Worm (Caenorhabditis elegans) whole organism, L4 larva: ENCODE results near the gene T08D10.4.
A peak's percentile ranks its signal among the peaks of the same experiment; 100 is the strongest.

Experiments
- F37D6.2 ChIP-seq: sonication (generic microtip); optimal IDR thresholded peaks from 2 replicates; lab custom pipeline; 2016; ENCODE audit warnings: mild to moderate bottlenecking, missing genetic modification characterization, missing compliant biosample characterization
- T20F7.1 ChIP-seq: fragments of 200-800 bp; sonication (Bioruptor generic); optimal IDR thresholded peaks from 2 replicates; lab custom pipeline; 2018; ENCODE audit warnings: mild to moderate bottlenecking, missing genetic modification characterization, missing compliant biosample characterization
- Y48G9A.11 ChIP-seq: fragments of 200-800 bp; sonication (Bioruptor generic); IDR thresholded peaks from 2 replicates; pipeline ENCODE4 v1.3.6; 2022; ENCODE audit warnings: missing genetic modification reagents, missing genetic modification characterization, missing compliant biosample characterization
- Y75B8A.6 ChIP-seq: fragments of 200-800 bp; sonication (Bioruptor generic); IDR thresholded peaks from 2 replicates; pipeline ENCODE4 v1.3.6; 2022; ENCODE audit warnings: missing genetic modification reagents, missing genetic modification characterization, missing compliant biosample characterization
- aha-1 ChIP-seq: fragments of 150-350 bp; peaks from one replicate; lab custom pipeline; 2014; ENCODE audit warnings: missing biosample characterization, missing genetic modification characterization
- ceh-28 ChIP-seq: fragments of 150-350 bp; optimal IDR thresholded peaks from 2 replicates; lab custom pipeline; 2014; ENCODE audit warnings: missing biosample characterization, missing genetic modification reagents, missing genetic modification characterization
- ceh-32 ChIP-seq: sonication (generic microtip); optimal IDR thresholded peaks from 2 replicates; lab custom pipeline; 2016; ENCODE audit warnings: mild to moderate bottlenecking, missing genetic modification characterization, missing compliant biosample characterization; ENCODE audit not compliant: poor library complexity
- ceh-44 ChIP-seq: fragments of 200-800 bp; sonication (Bioruptor generic); IDR thresholded peaks from 2 replicates; pipeline ENCODE4 v1.3.6; 2022; ENCODE audit warnings: missing genetic modification reagents, missing genetic modification characterization, missing compliant biosample characterization
- ceh-62 ChIP-seq: sonication (generic microtip); optimal IDR thresholded peaks from 2 replicates; lab custom pipeline; 2017; ENCODE audit warnings: missing biosample characterization, missing genetic modification characterization
- ceh-82 ChIP-seq: sonication (generic microtip); optimal IDR thresholded peaks from 2 replicates; lab custom pipeline; 2017; ENCODE audit warnings: missing biosample characterization, missing genetic modification characterization
- cey-2 ChIP-seq: sonication (generic microtip); optimal IDR thresholded peaks from 3 replicates; lab custom pipeline; 2017; ENCODE audit warnings: missing genetic modification characterization, mild to moderate bottlenecking, missing compliant biosample characterization, antibody characterized with exemption, borderline replicate concordance; ENCODE audit not compliant: insufficient read depth
- daf-12 ChIP-seq: fragments of 150-350 bp; optimal IDR thresholded peaks from 2 replicates; lab custom pipeline; 2014; ENCODE audit warnings: missing biosample characterization, missing genetic modification reagents, missing genetic modification characterization
- daf-16 ChIP-seq, 3 experiments: sonication (generic microtip); optimal IDR thresholded peaks; 2 replicates each; lab custom pipeline; 2016 to 2017; ENCODE audit warnings: missing genetic modification characterization in 3 of 3, missing genetic modification reagents in 3 of 3, mild to moderate bottlenecking in 2 of 3, missing compliant biosample characterization in 2 of 3, missing biosample characterization in 1 of 3, moderate library complexity in 1 of 3
- daf-19 ChIP-seq: fragments of 200-800 bp; sonication (Bioruptor generic); conservative IDR thresholded peaks from 2 replicates; pipeline ENCODE4 v1.3.6; 2022; ENCODE audit warnings: missing genetic modification characterization, missing compliant biosample characterization
- dmd-8 ChIP-seq: fragments of 200-800 bp; sonication (Bioruptor generic); IDR thresholded peaks from 2 replicates; pipeline ENCODE4 v1.3.6; 2022; ENCODE audit warnings: missing genetic modification characterization, missing compliant biosample characterization
- dmd-9 ChIP-seq: fragments of 200-800 bp; sonication (Bioruptor generic); IDR thresholded peaks from 2 replicates; pipeline ENCODE4 v1.3.6; 2022; ENCODE audit warnings: missing genetic modification reagents, missing genetic modification characterization, missing compliant biosample characterization
- hlh-11 ChIP-seq: fragments of 200-800 bp; sonication (Bioruptor generic); optimal IDR thresholded peaks from 2 replicates; lab custom pipeline; 2018; ENCODE audit warnings: mild to moderate bottlenecking, missing genetic modification characterization, missing compliant biosample characterization
- hmg-1.1 ChIP-seq: fragments of 200-800 bp; sonication (Bioruptor generic); IDR thresholded peaks from 2 replicates; pipeline ENCODE4 v1.3.6; 2022; ENCODE audit warnings: missing genetic modification reagents, missing genetic modification characterization, missing compliant biosample characterization
- lim-7 ChIP-seq: fragments of 200-800 bp; sonication (Bioruptor generic); IDR thresholded peaks from 2 replicates; pipeline ENCODE4 v1.3.6; 2022; ENCODE audit warnings: missing genetic modification characterization, missing compliant biosample characterization
- lin-38 ChIP-seq: fragments of 200-800 bp; sonication (Bioruptor generic); IDR thresholded peaks from 2 replicates; pipeline ENCODE4 v1.3.6; 2022; ENCODE audit warnings: missing genetic modification reagents, missing genetic modification characterization, missing compliant biosample characterization
- lir-3 ChIP-seq: sonication (generic microtip); optimal IDR thresholded peaks from 2 replicates; lab custom pipeline; 2016; ENCODE audit warnings: mild to moderate bottlenecking, missing genetic modification characterization, missing compliant biosample characterization
- madf-5 ChIP-seq, 2 experiments: fragments of 200-800 bp; sonication (Bioruptor generic); IDR thresholded peaks; 2 replicates each; pipeline ENCODE4 v1.3.6; 2022; ENCODE audit warnings: missing compliant biosample characterization in 2 of 2, missing genetic modification characterization in 2 of 2
- madf-9 ChIP-seq: fragments of 200-800 bp; sonication (Bioruptor generic); conservative IDR thresholded peaks from 2 replicates; pipeline ENCODE4 v1.3.6; 2022; ENCODE audit warnings: missing genetic modification reagents, missing genetic modification characterization, missing compliant biosample characterization
- mdt-29 ChIP-seq: fragments of 200-800 bp; sonication (Bioruptor generic); IDR thresholded peaks from 2 replicates; pipeline ENCODE4 v1.3.6; 2022; ENCODE audit warnings: missing genetic modification reagents, missing genetic modification characterization, missing compliant biosample characterization
- mes-2 ChIP-seq: sonication (generic microtip); optimal IDR thresholded peaks from 2 replicates; lab custom pipeline; 2016; ENCODE audit warnings: missing genotype, mild to moderate bottlenecking, missing genetic modification characterization, missing compliant biosample characterization; ENCODE audit not compliant: poor library complexity, severe bottlenecking
- mxl-3 ChIP-seq: fragments of 200-800 bp; sonication (Bioruptor generic); optimal IDR thresholded peaks from 2 replicates; lab custom pipeline; 2018; ENCODE audit warnings: mild to moderate bottlenecking, missing genetic modification characterization, missing compliant biosample characterization
- nhr-10 ChIP-seq: fragments of 150-350 bp; optimal IDR thresholded peaks from 2 replicates; lab custom pipeline; 2014; ENCODE audit warnings: missing biosample characterization, missing genetic modification characterization
- nhr-102 ChIP-seq: sonication (generic microtip); optimal IDR thresholded peaks from 2 replicates; lab custom pipeline; 2016; ENCODE audit warnings: mild to moderate bottlenecking, missing genetic modification characterization, moderate library complexity, missing compliant biosample characterization
- nhr-11 ChIP-seq: fragments of 150-350 bp; optimal IDR thresholded peaks from 2 replicates; lab custom pipeline; 2014; ENCODE audit warnings: missing biosample characterization, missing genetic modification characterization
- nhr-237 ChIP-seq: sonication (generic microtip); optimal IDR thresholded peaks from 2 replicates; lab custom pipeline; 2017; ENCODE audit warnings: missing biosample characterization, missing genetic modification characterization
- nhr-25 ChIP-seq: sonication (generic microtip); optimal IDR thresholded peaks from 2 replicates; lab custom pipeline; 2017; ENCODE audit warnings: missing genetic modification characterization, mild to moderate bottlenecking, missing compliant biosample characterization, antibody characterized with exemption, moderate library complexity, borderline replicate concordance; ENCODE audit not compliant: insufficient read depth
- nhr-28 ChIP-seq: fragments of 150-350 bp; optimal IDR thresholded peaks from 2 replicates; lab custom pipeline; 2014; ENCODE audit warnings: missing biosample characterization, missing genetic modification characterization
- nhr-41 ChIP-seq: fragments of 200-800 bp; sonication (Bioruptor generic); IDR thresholded peaks from 2 replicates; pipeline ENCODE4 v1.3.6; 2022; ENCODE audit warnings: missing genetic modification reagents, missing genetic modification characterization, missing compliant biosample characterization
- nhr-42 ChIP-seq: fragments of 200-800 bp; sonication (Bioruptor generic); IDR thresholded peaks from 2 replicates; pipeline ENCODE4 v1.3.6; 2022; ENCODE audit warnings: missing genetic modification characterization, missing compliant biosample characterization
- nhr-6 ChIP-seq: fragments of 150-350 bp; optimal IDR thresholded peaks from 2 replicates; lab custom pipeline; 2014; ENCODE audit warnings: missing biosample characterization, missing genetic modification characterization
- nhr-76 ChIP-seq: fragments of 150-350 bp; optimal IDR thresholded peaks from 2 replicates; lab custom pipeline; 2014; ENCODE audit warnings: missing biosample characterization, missing genetic modification characterization
- pha-4 ChIP-seq, 2 experiments: fragments of 150-350 bp in 1 of 2; fragments of 200-800 bp in 1 of 2; sonication (Bioruptor generic) in 1 of 2; IDR thresholded peaks in 1 of 2; optimal IDR thresholded peaks in 1 of 2; 2 replicates each; pipeline versions ENCODE4 v1.3.6 to Lab custom; 2014 to 2022; ENCODE audit warnings: missing genetic modification characterization in 2 of 2, missing genetic modification reagents in 2 of 2, missing biosample characterization in 1 of 2, missing compliant biosample characterization in 1 of 2
- php-3 ChIP-seq: fragments of 200-800 bp; sonication (Bioruptor generic); IDR thresholded peaks from 2 replicates; pipeline ENCODE4 v1.3.6; 2022; ENCODE audit warnings: missing genetic modification reagents, missing genetic modification characterization, missing compliant biosample characterization
- saeg-2 ChIP-seq: fragments of 200-800 bp; sonication (Bioruptor generic); IDR thresholded peaks from 2 replicates; pipeline ENCODE4 v1.3.6; 2022; ENCODE audit warnings: missing genetic modification reagents, missing genetic modification characterization, missing compliant biosample characterization
- set-16 ChIP-seq: fragments of 200-800 bp; sonication (Bioruptor generic); IDR thresholded peaks from 2 replicates; pipeline ENCODE4 v1.3.6; 2022; ENCODE audit warnings: missing genetic modification reagents, missing genetic modification characterization, missing compliant biosample characterization
- skn-1 ChIP-seq: fragments of 150-350 bp; optimal IDR thresholded peaks from 2 replicates; lab custom pipeline; 2014; ENCODE audit warnings: missing biosample characterization, missing genetic modification characterization
- snpc-1.2 ChIP-seq: fragments of 200-800 bp; sonication (Bioruptor generic); IDR thresholded peaks from 2 replicates; pipeline ENCODE4 v1.3.6; 2022; ENCODE audit warnings: missing genetic modification reagents, missing genetic modification characterization, missing compliant biosample characterization
- snpc-4 ChIP-seq: fragments of 150-350 bp; optimal IDR thresholded peaks from 2 replicates; lab custom pipeline; 2014; ENCODE audit warnings: missing biosample characterization, missing genetic modification characterization
- spr-1 ChIP-seq: sonication (generic microtip); optimal IDR thresholded peaks from 2 replicates; lab custom pipeline; 2016; ENCODE audit warnings: mild to moderate bottlenecking, missing genetic modification characterization, missing compliant biosample characterization
- tra-1 ChIP-seq: fragments of 200-800 bp; sonication (Bioruptor generic); IDR thresholded peaks from 2 replicates; pipeline ENCODE4 v1.3.6; 2022; ENCODE audit warnings: missing genetic modification reagents, missing genetic modification characterization, missing compliant biosample characterization
- vab-7 ChIP-seq: fragments of 200-800 bp; sonication (Bioruptor generic); IDR thresholded peaks from 2 replicates; pipeline ENCODE4 v1.3.6; 2022; ENCODE audit warnings: missing genetic modification reagents, missing genetic modification characterization, missing compliant biosample characterization
- zag-1 ChIP-seq: fragments of 150-350 bp; optimal IDR thresholded peaks from 2 replicates; lab custom pipeline; 2014; ENCODE audit warnings: missing biosample characterization, missing genetic modification characterization
- ztf-11 ChIP-seq: fragments of 150-350 bp; optimal IDR thresholded peaks from 2 replicates; lab custom pipeline; 2014; ENCODE audit warnings: missing biosample characterization, missing genetic modification characterization

Gene T08D10.4

DNA sequence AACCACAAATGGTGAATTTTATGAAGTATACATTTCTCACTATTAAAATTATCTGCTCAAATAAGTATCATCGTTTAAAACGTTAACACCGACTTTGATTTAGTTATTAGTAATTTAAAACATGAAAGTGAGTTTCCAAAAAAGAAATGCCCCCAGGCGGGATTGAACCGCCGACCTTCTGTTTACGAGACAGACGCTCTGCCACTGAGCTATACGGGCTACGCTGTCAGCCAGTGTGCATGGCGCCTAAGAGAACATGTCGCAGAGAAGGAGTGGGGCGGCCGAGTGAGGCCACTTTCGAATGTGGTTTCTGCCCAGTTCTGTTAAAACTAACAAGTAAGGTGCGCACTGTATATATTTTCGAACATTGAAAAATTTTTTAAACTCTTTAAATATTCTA lies 18.2 kb downstream of the T08D10.4 start (continued):
- peak; percentile 11 for TF ChIP-seq mxl-3 (GFP tag; lab: Kevin White, UChicago)
- peak; percentile 29 for TF ChIP-seq nhr-6 (tag; lab: Kevin White, UChicago)
- peak; percentile 55 to 85 for TF ChIP-seq daf-16 (GFP tag; optimal IDR thresholded peaks at IDR 0.05; lab: Kevin White, UChicago)
- peak; percentile 78 for TF ChIP-seq daf-16 (tag; optimal IDR thresholded peaks at IDR 0.05; lab: Kevin White, UChicago)
- peak; percentile 72; the same call in 1 of the 2 replicates for TF ChIP-seq tra-1 (GFP tag; lab: Robert Waterston, UW)
- TF ChIP-seq set-16 (GFP tag; lab: Robert Waterston, UW), result peak; percentile 55
- peak; percentile 12 for TF ChIP-seq nhr-28 (tag; lab: Kevin White, UChicago)
- 0 out of 2 replicates have a peak, but pooled peaks have one; percentile 12 for TF ChIP-seq Y75B8A.6 (GFP tag; lab: Robert Waterston, UW)
- peak; percentile 94 for TF ChIP-seq aha-1 (tag; lab: Kevin White, UChicago)
- TF ChIP-seq ztf-11 (tag; lab: Kevin White, UChicago), result no peak
- TF ChIP-seq hmg-1.1 (GFP tag; lab: Robert Waterston, UW), result peak; percentile 92
- no peak for TF ChIP-seq nhr-237 (tag; lab: Kevin White, UChicago)
- no peak for TF ChIP-seq nhr-76 (tag; lab: Kevin White, UChicago)
- no peak for TF ChIP-seq nhr-10
- peak; percentile 86 for TF ChIP-seq nhr-42 (GFP tag; lab: Robert Waterston, UW)
- peak; percentile 75 for TF ChIP-seq dmd-9 (GFP tag; lab: Robert Waterston, UW)

- TF ChIP-seq nhr-11 (tag; lab: Kevin White, UChicago), result no peak
- no peak for TF ChIP-seq snpc-4 (tag; lab: Kevin White, UChicago)
- TF ChIP-seq vab-7, result peak; percentile 66; the same call in 1 of the 2 replicates
- no peak for TF ChIP-seq ceh-32 (tag; lab: Kevin White, UChicago)
- no peak for TF ChIP-seq lin-38 (GFP tag; lab: Robert Waterston, UW)
- no peak for TF ChIP-seq ceh-62 (tag; lab: Kevin White, UChicago)
- TF ChIP-seq ceh-82 (tag; lab: Kevin White, UChicago), result no peak
- TF ChIP-seq cey-2 (tag; lab: Kevin White, UChicago), result no peak
- peak; percentile 84 for TF ChIP-seq dmd-8 (GFP tag; lab: Robert Waterston, UW)
- TF ChIP-seq hlh-11 (tag; lab: Kevin White, UChicago), result no peak
- peak; percentile 82; the same call in 1 of the 2 replicates for TF ChIP-seq lim-7 (GFP tag; lab: Robert Waterston, UW)
- no peak for TF ChIP-seq daf-12 (tag; lab: Kevin White, UChicago)
- TF ChIP-seq T20F7.1 (GFP tag; lab: Kevin White, UChicago), result no peak
- TF ChIP-seq F37D6.2, result no peak
- TF ChIP-seq nhr-6 (tag; lab: Kevin White, UChicago), result no peak
- TF ChIP-seq pha-4 (GFP tag; IDR thresholded peaks at IDR 0.05; lab: Robert Waterston, UW), result peak; percentile 67; the same call in 1 of the 2 replicates
- TF ChIP-seq pha-4 (tag; optimal IDR thresholded peaks at IDR 0.05; lab: Kevin White, UChicago), result no peak
- no peak for TF ChIP-seq saeg-2 (GFP tag; lab: Robert Waterston, UW)
- 0 out of 2 replicates have a peak, but pooled peaks have one; percentile 10 for TF ChIP-seq nhr-41 (GFP tag; lab: Robert Waterston, UW)
- no peak for TF ChIP-seq nhr-76 (tag; lab: Kevin White, UChicago)
- 0 out of 2 replicates have a peak, but pooled peaks have one; percentile 45 for TF ChIP-seq daf-19 (GFP tag; lab: Robert Waterston, UW)
- no peak for TF ChIP-seq nhr-102
- TF ChIP-seq nhr-25 (tag; lab: Kevin White, UChicago), result no peak
- no peak for TF ChIP-seq spr-1 (tag; lab: Kevin White, UChicago)
- TF ChIP-seq madf-9 (GFP tag; lab: Robert Waterston, UW), result no peak
- TF ChIP-seq mes-2 (tag; lab: Kevin White, UChicago), result no peak
- no peak for TF ChIP-seq mdt-29
- TF ChIP-seq aha-1 (tag; lab: Kevin White, UChicago), result peak; percentile 33
- no peak for TF ChIP-seq php-3 (GFP tag; lab: Robert Waterston, UW)
- peak; percentile 75 for TF ChIP-seq Y48G9A.11 (GFP tag; lab: Robert Waterston, UW)
- TF ChIP-seq skn-1 (tag; lab: Kevin White, UChicago), result no peak
- TF ChIP-seq ceh-44 (GFP tag; lab: Robert Waterston, UW), result 0 out of 2 replicates have a peak, but pooled peaks have one; percentile 49
- peak; percentile 65 for TF ChIP-seq tra-1 (GFP tag; lab: Robert Waterston, UW)
- no peak for TF ChIP-seq madf-5 (GFP tag; IDR thresholded peaks at IDR 0.05; lab: Robert Waterston, UW)
- no peak for TF ChIP-seq zag-1 (tag; lab: Kevin White, UChicago)
- no peak for TF ChIP-seq ceh-28
- TF ChIP-seq lir-3, result peak; percentile 7
- peak; percentile 93 for TF ChIP-seq snpc-1.2
These were observed 19.6 kb downstream of the T08D10.4 start for ce11 chrX:11933547-11933946.
